Worm (Caenorhabditis elegans): ENCODE measurements around the gene gegf-1.
A peak's percentile ranks its signal among the peaks of the same experiment; 100 is the strongest.

Gene gegf-1

ce11 chrIV:192046-192445, 34.3 kb upstream of the gegf-1 start, which contains the start of gene Y38C1AA.12 (continued):
- peak; percentile 53 for TF ChIP-seq egl-27 (tag; optimal IDR thresholded peaks at IDR 0.05)
- no peak for TF ChIP-seq elt-3 (tag; optimal IDR thresholded peaks at IDR 0.05)
- peak in 1 of 2 experiments; percentile 8 for TF ChIP-seq mdl-1 (tag; optimal IDR thresholded peaks at IDR 0.05)
- TF ChIP-seq sma-9 (GFP tag; optimal IDR thresholded peaks at IDR 0.05) = peak; percentile 88
- no peak for TF ChIP-seq sma-9 (tag; optimal IDR thresholded peaks at IDR 0.05)

DNA sequence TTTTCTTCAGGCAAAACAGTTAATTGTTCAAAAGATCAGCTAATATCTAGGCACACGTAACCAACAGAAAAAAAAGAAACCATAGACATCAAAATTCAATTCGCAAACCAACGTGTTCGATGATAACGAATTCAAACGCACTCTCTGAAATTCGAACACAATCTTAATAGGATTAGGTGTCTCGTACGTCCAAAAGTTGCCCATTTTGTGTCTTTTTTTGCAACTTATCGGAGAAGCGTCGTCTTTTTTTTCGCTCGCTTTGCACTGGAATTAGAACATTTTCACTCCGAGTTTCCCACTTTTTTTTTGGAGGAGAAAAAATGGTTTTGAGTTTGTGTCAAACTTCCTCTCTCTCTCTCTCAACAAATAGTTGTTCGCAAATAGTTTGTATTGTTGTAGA, 31.4 kb upstream of the gegf-1 start:
- TF ChIP-seq unc-62 (GFP tag; optimal IDR thresholded peaks at IDR 0.05) (no peak), nhr-21 (tag; optimal IDR thresholded peaks at IDR 0.05) (no peak)

DNA sequence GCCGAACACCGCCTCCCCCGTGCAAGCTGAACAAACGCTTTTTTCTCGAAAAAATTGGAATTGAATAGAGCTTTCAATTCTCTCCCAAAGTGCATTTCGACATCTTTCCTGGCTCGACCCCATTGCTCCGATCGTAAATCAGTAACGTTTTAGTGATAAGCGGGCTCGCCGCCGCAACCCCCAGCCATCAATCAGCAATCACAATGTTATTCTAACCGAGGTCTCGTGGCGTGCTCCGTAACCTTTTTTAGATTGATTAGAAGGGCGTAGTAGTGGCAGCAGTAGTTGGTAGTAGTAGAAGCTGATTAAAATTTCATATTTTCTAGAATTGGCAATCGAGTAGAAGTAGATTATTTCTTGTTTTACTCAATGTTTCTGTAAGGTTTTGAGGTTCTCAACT, 29.6 kb upstream of the gegf-1 start:
- TF ChIP-seq ZK546.5 (tag; optimal IDR thresholded peaks at IDR 0.05) = no peak
- no peak for TF ChIP-seq nhr-25 (tag; optimal IDR thresholded peaks at IDR 0.05)
- no peak for TF ChIP-seq nhr-129 (tag; optimal IDR thresholded peaks at IDR 0.05)
- no peak for TF ChIP-seq lin-13 (GFP tag; optimal IDR thresholded peaks at IDR 0.05)
- TF ChIP-seq nhr-12 (tag; optimal IDR thresholded peaks at IDR 0.05) = no peak
- no peak for TF ChIP-seq unc-62 (GFP tag; optimal IDR thresholded peaks at IDR 0.05)
- TF ChIP-seq ztf-1 (GFP tag; conservative IDR thresholded peaks at IDR 0.05) = no peak
- TF ChIP-seq mdl-1 (tag; optimal IDR thresholded peaks at IDR 0.05) = no peak
- TF ChIP-seq aly-2 (tag; optimal IDR thresholded peaks at IDR 0.05) = no peak
- no peak for TF ChIP-seq elt-1 (tag; optimal IDR thresholded peaks at IDR 0.05)
- no peak for TF ChIP-seq lin-11 (tag; optimal IDR thresholded peaks at IDR 0.05)
- no peak for TF ChIP-seq snpc-4 (tag; optimal IDR thresholded peaks at IDR 0.05)
- no peak for TF ChIP-seq alr-1 (tag; optimal IDR thresholded peaks at IDR 0.05)
- no peak for TF ChIP-seq nhr-6 (tag; optimal IDR thresholded peaks at IDR 0.05)
- TF ChIP-seq lsy-2 (tag; optimal IDR thresholded peaks at IDR 0.05) = no peak
- no peak for TF ChIP-seq nhr-77 (tag; optimal IDR thresholded peaks at IDR 0.05)
- TF ChIP-seq nhr-23 (tag; optimal IDR thresholded peaks at IDR 0.05) = no peak
- no peak for TF ChIP-seq R02D3.7 (tag; optimal IDR thresholded peaks at IDR 0.05)

ce11 chrIV:186110-186509, 28.4 kb upstream of the gegf-1 start:
- TF ChIP-seq nhr-21 (tag; optimal IDR thresholded peaks at IDR 0.05) (no peak), C34F6.9 (tag; optimal IDR thresholded peaks at IDR 0.05) (peak; percentile 19), unc-55 (GFP tag; optimal IDR thresholded peaks at IDR 0.05) (peak; percentile 11), nhr-23 (tag; optimal IDR thresholded peaks at IDR 0.05) (no peak)

ce11 chrIV:184184-184583, 26.5 kb upstream of the gegf-1 start, which contains the start of gene pnc-1:
TSS of gene pnc-1 (plus strand) at chrIV:184484.
- TF ChIP-seq sem-4 (tag; optimal IDR thresholded peaks at IDR 0.05) (no peak), unc-62 (GFP tag; optimal IDR thresholded peaks at IDR 0.05) (no peak)

DNA sequence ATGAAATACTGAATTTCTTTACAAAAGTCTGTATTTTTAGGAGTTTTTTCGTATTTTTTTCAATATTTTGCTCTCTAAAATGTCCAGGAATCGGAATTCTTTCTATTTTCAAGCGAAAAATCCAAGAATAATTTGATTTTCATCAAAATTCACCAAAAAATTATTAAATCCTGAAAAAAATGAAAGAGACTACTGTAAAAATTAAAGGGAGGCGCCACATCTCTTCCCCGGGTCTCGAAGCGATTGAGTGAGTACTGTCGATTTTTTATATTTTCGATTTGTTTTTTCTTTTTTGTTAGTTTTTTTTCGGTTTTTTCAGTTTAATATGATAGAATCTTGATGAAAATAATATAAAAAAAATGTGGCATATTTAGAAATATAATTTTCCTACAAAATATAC, 25.8 kb upstream of the gegf-1 start:
- TF ChIP-seq nhr-10 (tag; optimal IDR thresholded peaks at IDR 0.05) = no peak
- TF ChIP-seq nhr-129 (tag; optimal IDR thresholded peaks at IDR 0.05) = no peak
- no peak for TF ChIP-seq mdl-1 (tag; optimal IDR thresholded peaks at IDR 0.05)
- no peak for TF ChIP-seq crh-2 (tag; optimal IDR thresholded peaks at IDR 0.05)

DNA sequence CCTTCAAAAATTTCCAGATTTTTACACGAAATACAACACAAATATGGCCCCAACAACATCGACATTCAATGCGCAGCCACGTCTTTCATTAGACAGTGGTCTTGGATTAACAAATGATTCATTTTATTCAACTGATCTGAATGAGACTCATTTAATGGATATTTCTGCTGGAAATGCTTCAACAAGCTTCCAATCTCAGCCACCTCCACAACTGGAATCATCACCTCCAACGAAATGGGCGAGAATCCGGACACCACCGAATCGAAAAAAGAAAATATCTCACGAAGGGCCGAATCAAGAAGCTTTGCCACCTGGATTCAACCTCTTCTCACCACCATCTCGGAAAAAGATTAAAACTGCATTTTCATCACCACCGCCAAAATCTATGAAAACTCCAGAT, 22.0 kb upstream of the gegf-1 start:
- TF ChIP-seq alr-1 (tag; optimal IDR thresholded peaks at IDR 0.05) = no peak
- TF ChIP-seq unc-39 (tag; optimal IDR thresholded peaks at IDR 0.05) = no peak
- no peak for TF ChIP-seq lin-13 (GFP tag; optimal IDR thresholded peaks at IDR 0.05)
- no peak for TF ChIP-seq ceh-82 (tag; optimal IDR thresholded peaks at IDR 0.05)
- TF ChIP-seq zag-1 (tag; optimal IDR thresholded peaks at IDR 0.05) = no peak
- no peak for TF ChIP-seq mbf-1 (tag; optimal IDR thresholded peaks at IDR 0.05)
- no peak for TF ChIP-seq nhr-21 (tag; optimal IDR thresholded peaks at IDR 0.05)
- TF ChIP-seq dmd-4 (tag; optimal IDR thresholded peaks at IDR 0.05) = no peak
- no peak for TF ChIP-seq ama-1 (optimal IDR thresholded peaks at IDR 0.05)

Measured in whole organism, L2 larva.